Fruit fly (Drosophila melanogaster): ENCODE results near the gene CG11122.

Gene CG11122

dm6 chrX:11153826-11154510 is 29.4 kb upstream of the CG11122 start, which contains the start of the genes rtv and Dlic (continued):
- no peak for TF ChIP-seq tap (tag; optimal IDR thresholded peaks at IDR 0.05)
- no peak for TF ChIP-seq GATAe (GFP tag; conservative IDR thresholded peaks at IDR 0.05)
- no peak for TF ChIP-seq jigr1 (GFP tag; IDR thresholded peaks at IDR 0.05)
- TF ChIP-seq CG18599 (GFP tag; optimal IDR thresholded peaks at IDR 0.05) = no peak
- TF ChIP-seq CG8765 (GFP tag; IDR thresholded peaks at IDR 0.05) = no peak
- TF ChIP-seq CG11723 (GFP tag; optimal IDR thresholded peaks at IDR 0.05) = no peak
- no peak for TF ChIP-seq CG8359 (GFP tag; optimal IDR thresholded peaks at IDR 0.05; ENCODE audit: borderline replicate concordance)
- TF ChIP-seq CG6791 (GFP tag; IDR thresholded peaks at IDR 0.05; ENCODE audit: partially characterized antibody) = peak; percentile 69; the same call in 2 of the 3 replicates
- no peak for TF ChIP-seq ato (GFP tag; IDR thresholded peaks at IDR 0.05; ENCODE audit: partially characterized antibody)
- no peak for TF ChIP-seq CG6813 (GFP tag; optimal IDR thresholded peaks at IDR 0.05)
- TF ChIP-seq tup (GFP tag; optimal IDR thresholded peaks at IDR 0.05) = no peak
- TF ChIP-seq ftz-f1 (GFP tag; optimal IDR thresholded peaks at IDR 0.05) = no peak
- TF ChIP-seq tin (GFP tag; optimal IDR thresholded peaks at IDR 0.05) = peak; percentile 40
- no peak for TF ChIP-seq CG10654 (GFP tag; optimal IDR thresholded peaks at IDR 0.05)
- no peak for TF ChIP-seq twi (tag; optimal IDR thresholded peaks at IDR 0.05)
- TF ChIP-seq Rfx (GFP tag; IDR thresholded peaks at IDR 0.05) = peak; percentile 44; the same call in 1 of the 2 replicates
- peak; percentile 33; the same call in 1 of the 2 replicates for TF ChIP-seq onecut (GFP tag; IDR thresholded peaks at IDR 0.05)
- TF ChIP-seq peb (GFP tag; IDR thresholded peaks at IDR 0.05) = no peak
- TF ChIP-seq Dll (GFP tag; IDR thresholded peaks at IDR 0.05; ENCODE audit: partially characterized antibody) = peak; percentile 88
- no peak for TF ChIP-seq CG6854 (GFP tag; optimal IDR thresholded peaks at IDR 0.05)
- TF ChIP-seq H15 (GFP tag; IDR thresholded peaks at IDR 0.05) = no peak
- TF ChIP-seq Jarid2 (GFP tag; optimal IDR thresholded peaks at IDR 0.05) = no peak
- TF ChIP-seq CG13894 (tag; optimal IDR thresholded peaks at IDR 0.05) = peak; percentile 53
- TF ChIP-seq gsb-n (tag; optimal IDR thresholded peaks at IDR 0.05) = peak; percentile 20
- no peak for TF ChIP-seq CG14965 (GFP tag; optimal IDR thresholded peaks at IDR 0.05; ENCODE audit: borderline replicate concordance)
- TF ChIP-seq sd (tag; optimal IDR thresholded peaks at IDR 0.05) = peak; percentile 57
- TF ChIP-seq CG13123 (GFP tag; optimal IDR thresholded peaks at IDR 0.05) = no peak
- TF ChIP-seq Med (GFP tag) = peak; percentile 85
- TF ChIP-seq ab (GFP tag; optimal IDR thresholded peaks at IDR 0.05) = no peak
- no peak for TF ChIP-seq Fer3 (tag; optimal IDR thresholded peaks at IDR 0.05)
- TF ChIP-seq CG30020 (tag; optimal IDR thresholded peaks at IDR 0.05) = peak; percentile 56
- no peak for TF ChIP-seq dati (GFP tag; IDR thresholded peaks at IDR 0.05)
- TF ChIP-seq CG2875 (GFP tag; optimal IDR thresholded peaks at IDR 0.05) = no peak
- TF ChIP-seq unpg (GFP tag; optimal IDR thresholded peaks at IDR 0.05) = peak; percentile 1
- TF ChIP-seq Hmx (GFP tag; optimal IDR thresholded peaks at IDR 0.05) = no peak
- no peak for TF ChIP-seq CG3065 (GFP tag; optimal IDR thresholded peaks at IDR 0.05)
- TF ChIP-seq luna (GFP tag; optimal IDR thresholded peaks at IDR 0.05) = no peak
- TF ChIP-seq da (GFP tag; optimal IDR thresholded peaks at IDR 0.05) = no peak
- peak; percentile 44 for TF ChIP-seq CG9932 (GFP tag; IDR thresholded peaks at IDR 0.05)
- peak; percentile 64 for TF ChIP-seq crol (GFP tag; IDR thresholded peaks at IDR 0.05)
- TF ChIP-seq CG11456 (GFP tag; IDR thresholded peaks at IDR 0.05) = peak; percentile 73; the same call in 2 of the 3 replicates
- TF ChIP-seq Bdp1 (GFP tag; optimal IDR thresholded peaks at IDR 0.05) = no peak
- peak; percentile 48 for TF ChIP-seq CG15514 (GFP tag; optimal IDR thresholded peaks at IDR 0.05)
- no peak for TF ChIP-seq toy (GFP tag; IDR thresholded peaks at IDR 0.05)
- TF ChIP-seq nmo (GFP tag; optimal IDR thresholded peaks at IDR 0.05) = peak; percentile 60
- TF ChIP-seq kah (GFP tag; optimal IDR thresholded peaks at IDR 0.05) = no peak
- TF ChIP-seq CG18476 (GFP tag; optimal IDR thresholded peaks at IDR 0.05) = no peak
- peak; percentile 57 for TF ChIP-seq D19B (GFP tag; optimal IDR thresholded peaks at IDR 0.05)
- peak; percentile 76 for TF ChIP-seq CG2129 (GFP tag; IDR thresholded peaks at IDR 0.05; ENCODE audit: partially characterized antibody)

Data from whole organism, embryonic.